Worm (Caenorhabditis elegans) whole organism, dauer: ENCODE results near the gene dnj-24.

ENCODE experiments used
- unc-62 ChIP-seq: sonication (generic microtip); optimal IDR thresholded peaks from 2 replicates; lab custom pipeline; 2017; ENCODE audit warnings: missing biosample characterization, missing genetic modification reagents, missing genetic modification characterization

Gene dnj-24

ce11 chrIII:5420276-5420675 lies 3.6 kb downstream of the dnj-24 start:
- TF ChIP-seq unc-62 (GFP tag; lab: Kevin White, UChicago), result no peak

ce11 chrIII:5419527-5419926 lies 4.4 kb downstream of the dnj-24 start:
- no peak for TF ChIP-seq unc-62 (GFP tag; lab: Kevin White, UChicago)

ce11 chrIII:5417921-5418320 lies 6.0 kb downstream of the dnj-24 start:
- no peak for TF ChIP-seq unc-62 (GFP tag; lab: Kevin White, UChicago)

DNA sequence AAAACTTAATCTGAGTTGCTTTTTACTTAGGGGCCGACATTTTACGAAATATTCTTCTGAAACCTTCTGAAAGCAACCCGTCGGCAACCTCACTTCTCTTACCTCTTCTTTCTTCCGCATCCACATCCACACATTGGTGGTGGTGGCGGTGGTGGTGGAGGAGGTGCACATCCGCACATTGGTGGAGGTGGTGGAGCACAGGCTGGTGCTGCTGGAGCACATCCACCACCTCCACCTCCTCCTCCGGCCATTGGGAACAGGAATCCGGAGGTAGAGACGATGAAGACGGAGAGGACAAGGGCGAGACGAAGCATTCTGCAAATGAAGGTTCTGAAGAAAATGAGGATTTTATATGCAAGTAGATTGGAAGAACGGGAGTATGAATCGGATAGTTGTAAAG lies 10.2 kb downstream of the dnj-24 start, which contains the start of gene grl-22:
Gene grl-22 (minus strand): TSS at position 332 of the 400 bp plus-strand sequence.
- no peak for TF ChIP-seq unc-62 (GFP tag; lab: Kevin White, UChicago)

- TF ChIP-seq unc-62 (GFP tag; lab: Kevin White, UChicago), result no peak
These were observed 16.3 kb downstream of the dnj-24 start, which contains the start of gene W03A5.1 for ce11 chrIII:5407588-5407987. Gene W03A5.1 (plus strand): TSS chrIII:5407888.

ce11 chrIII:5407060-5407459 lies 16.8 kb downstream of the dnj-24 start:
- TF ChIP-seq unc-62 (GFP tag; lab: Kevin White, UChicago), result no peak

DNA sequence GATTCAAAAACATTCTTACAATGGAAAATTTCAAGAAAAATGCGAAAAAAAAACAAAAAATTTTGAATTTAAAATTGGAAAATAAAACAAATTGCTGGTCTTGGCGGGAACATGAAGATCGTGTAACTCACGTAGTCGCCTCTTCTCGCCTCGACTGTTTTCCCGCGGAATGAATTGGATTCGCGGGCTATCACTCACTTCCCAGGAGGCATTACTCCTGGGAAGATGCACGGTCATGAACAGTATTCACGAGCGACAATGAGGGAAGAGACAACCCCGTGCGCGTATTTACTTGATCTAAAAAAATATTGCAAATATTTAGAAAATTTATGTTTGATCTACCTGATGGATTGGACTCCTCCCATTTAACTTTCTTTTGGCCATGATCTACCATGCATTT lies 17.6 kb downstream of the dnj-24 start:
- TF ChIP-seq unc-62 (GFP tag; lab: Kevin White, UChicago), result no peak

ce11 chrIII:5405628-5406084 lies 18.2 kb downstream of the dnj-24 start, which contains the start of the genes W03A5.2 and Y32H12A.8:
Gene W03A5.2 (plus strand): TSS chrIII:5406034.
Gene Y32H12A.8 (minus strand): TSS chrIII:5406037.
- no peak for TF ChIP-seq unc-62 (GFP tag; lab: Kevin White, UChicago)

- no peak for TF ChIP-seq unc-62 (GFP tag; lab: Kevin White, UChicago)
These were observed 18.9 kb downstream of the dnj-24 start for ce11 chrIII:5404998-5405397.

DNA sequence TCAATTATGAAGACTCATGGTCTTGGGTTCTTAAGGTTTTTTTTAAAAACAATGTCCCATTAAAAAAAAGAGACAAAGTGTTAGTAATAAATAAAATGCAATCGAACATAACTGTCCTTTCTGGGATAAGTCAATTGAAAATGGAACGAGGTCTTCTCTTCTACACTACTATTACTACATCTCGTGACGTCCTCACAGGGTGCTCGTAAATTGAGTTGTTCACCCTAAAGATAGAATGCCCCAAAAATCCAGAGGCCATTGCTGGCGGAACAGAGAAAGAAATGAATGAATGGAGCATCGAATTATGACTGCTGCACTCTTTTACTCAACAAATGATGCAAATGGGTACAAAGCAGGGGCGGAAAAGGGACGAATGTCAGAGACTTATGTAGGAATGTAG lies 21.5 kb downstream of the dnj-24 start:
- TF ChIP-seq unc-62 (GFP tag; lab: Kevin White, UChicago), result no peak

ce11 chrIII:5395746-5396145 lies 28.1 kb downstream of the dnj-24 start:
- TF ChIP-seq unc-62 (GFP tag; lab: Kevin White, UChicago), result no peak

- no peak for TF ChIP-seq unc-62 (GFP tag; lab: Kevin White, UChicago)
These were observed 34.5 kb downstream of the dnj-24 start for ce11 chrIII:5389365-5389764.

DNA sequence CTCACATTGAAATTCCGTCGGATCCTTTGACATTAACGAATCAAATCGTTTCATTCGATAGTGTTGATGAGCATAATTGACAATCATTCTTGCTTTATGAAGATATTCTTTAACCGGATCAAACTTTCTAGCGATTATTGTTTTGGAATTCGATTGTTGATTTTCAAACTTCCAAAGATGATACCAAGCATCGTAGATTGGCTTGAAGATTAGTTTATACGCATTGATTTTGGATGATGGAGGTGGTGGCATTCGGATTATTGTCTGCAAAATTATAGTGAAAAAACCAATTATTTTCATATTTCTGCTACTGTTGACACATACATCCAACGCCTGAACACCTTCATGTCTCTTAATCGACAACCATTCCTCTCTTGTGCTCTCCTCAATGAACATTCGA lies 35.8 kb downstream of the dnj-24 start:
- TF ChIP-seq unc-62 (GFP tag; lab: Kevin White, UChicago), result no peak

- no peak for TF ChIP-seq unc-62 (GFP tag; lab: Kevin White, UChicago)
These were observed 38.6 kb downstream of the dnj-24 start, which contains the start of gene Y32H12A.7 for ce11 chrIII:5385315-5385714. Gene Y32H12A.7 (minus strand): TSS chrIII:5385415.

DNA sequence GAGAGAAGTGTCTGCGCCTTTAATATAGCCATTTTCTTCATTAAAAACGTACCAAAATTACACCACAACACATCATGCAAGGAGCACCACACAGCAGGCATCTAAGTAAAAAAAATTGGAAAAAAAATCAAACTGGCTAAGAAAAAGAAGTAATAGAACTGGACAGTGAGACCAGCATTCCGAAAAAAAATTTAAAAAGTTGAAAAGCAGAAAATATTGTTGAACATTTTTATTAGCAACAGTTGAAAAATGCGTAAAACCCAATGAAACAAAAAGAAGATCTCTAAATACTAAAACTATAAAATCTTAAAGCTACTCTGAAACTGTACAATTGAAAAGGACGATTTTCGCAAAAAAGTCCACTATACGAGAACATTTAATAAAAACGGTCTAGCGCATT lies 41.8 kb downstream of the dnj-24 start, which contains the start of gene Y32H12A.6:
Gene Y32H12A.6 (minus strand): TSS at position 101 of the 400 bp plus-strand sequence.
- TF ChIP-seq unc-62 (GFP tag; lab: Kevin White, UChicago), result no peak

ce11 chrIII:5380554-5380953 lies 43.3 kb downstream of the dnj-24 start:
- no peak for TF ChIP-seq unc-62 (GFP tag; lab: Kevin White, UChicago)

DNA sequence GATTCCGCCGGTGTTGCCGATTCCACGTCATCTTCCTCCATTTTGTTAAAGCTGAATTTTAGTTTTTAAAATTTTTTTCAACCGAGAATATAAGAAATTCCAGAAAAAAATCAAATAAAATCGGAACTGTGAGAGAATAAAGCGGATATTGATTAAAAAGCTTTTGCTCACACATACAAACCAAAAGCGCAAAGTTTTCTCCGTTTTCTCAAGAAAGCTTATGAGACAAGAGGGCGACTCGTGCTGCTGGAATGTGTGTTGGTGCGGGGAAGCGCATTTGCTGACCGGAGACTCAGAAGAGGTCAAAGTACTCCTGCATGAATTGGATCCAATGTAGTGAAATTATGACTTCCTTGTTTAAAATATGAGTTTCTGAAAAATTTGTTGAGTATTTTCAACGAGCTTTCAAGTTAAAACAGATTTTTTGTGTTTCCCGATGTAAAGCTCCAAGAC lies 44.0 kb downstream of the dnj-24 start, which contains the start of gene paqr-2:
Gene paqr-2 (minus strand): TSS at position 51 of the 453 bp plus-strand sequence.
- TF ChIP-seq unc-62 (GFP tag; lab: Kevin White, UChicago), result no peak
